Worm (Caenorhabditis elegans) whole organism, L1 larva: ENCODE measurements around the gene dolk-1.
A peak's percentile ranks its signal among the peaks of the same experiment; 100 is the strongest.

ENCODE experiments used
- C04F5.9 ChIP-seq: sonication (generic microtip); optimal IDR thresholded peaks from 2 replicates; lab custom pipeline; 2016; ENCODE audit warnings: missing genetic modification characterization, missing compliant biosample characterization
- aha-1 ChIP-seq: fragments of 150-350 bp; optimal IDR thresholded peaks from 2 replicates; lab custom pipeline; 2014; ENCODE audit warnings: missing biosample characterization, missing genetic modification characterization
- alr-1 ChIP-seq: fragments of 200-800 bp; sonication (Bioruptor generic); optimal IDR thresholded peaks from 2 replicates; lab custom pipeline; 2018; ENCODE audit warnings: borderline replicate concordance, mild to moderate bottlenecking, missing genetic modification characterization, missing compliant biosample characterization
- aly-2 ChIP-seq: fragments of 150-350 bp; optimal IDR thresholded peaks from 2 replicates; lab custom pipeline; 2014; ENCODE audit warnings: missing biosample characterization, missing genetic modification characterization
- ama-1 ChIP-seq: fragments of 150-350 bp; optimal IDR thresholded peaks from 2 replicates; lab custom pipeline; 2014
- ceh-63 ChIP-seq: fragments of 200-800 bp; sonication (Bioruptor generic); optimal IDR thresholded peaks from 2 replicates; lab custom pipeline; 2018; ENCODE audit warnings: mild to moderate bottlenecking, missing genetic modification characterization, missing compliant biosample characterization
- ceh-82 ChIP-seq, 3 experiments: fragments of 150-350 bp in 1 of 3; sonication (generic microtip) in 2 of 3; optimal IDR thresholded peaks; 2 replicates each; lab custom pipeline; 2014 to 2017; ENCODE audit warnings: missing biosample characterization in 3 of 3, missing genetic modification characterization in 3 of 3
- ceh-88 ChIP-seq: fragments of 200-800 bp; sonication (Bioruptor generic); IDR thresholded peaks from 2 replicates; pipeline ENCODE4 v1.3.6; 2022; ENCODE audit warnings: missing genetic modification characterization, missing compliant biosample characterization
- ceh-90 ChIP-seq: sonication (generic microtip); optimal IDR thresholded peaks from 2 replicates; lab custom pipeline; 2016; ENCODE audit warnings: missing genetic modification characterization, missing compliant biosample characterization
- dpl-1 ChIP-seq, 3 experiments: fragments of 150-350 bp in 2 of 3; sonication (generic microtip) in 1 of 3; optimal IDR thresholded peaks; 2 replicates each; lab custom pipeline; 2014 to 2017; ENCODE audit warnings: missing biosample characterization in 3 of 3, missing genetic modification characterization in 3 of 3, missing genetic modification reagents in 3 of 3
- efl-3 ChIP-seq: fragments of 200-800 bp; sonication (Bioruptor generic); optimal IDR thresholded peaks from 2 replicates; lab custom pipeline; 2018; ENCODE audit warnings: mild to moderate bottlenecking, missing genetic modification characterization, missing compliant biosample characterization
- egl-13 ChIP-seq: sonication (generic microtip); optimal IDR thresholded peaks from 2 replicates; lab custom pipeline; 2016; ENCODE audit warnings: missing genotype, missing genetic modification reagents, missing genetic modification characterization, missing compliant biosample characterization
- elt-2 ChIP-seq: sonication (generic microtip); optimal IDR thresholded peaks from 2 replicates; lab custom pipeline; 2016; ENCODE audit warnings: missing genetic modification characterization, mild to moderate bottlenecking, inconsistent platforms, missing compliant biosample characterization, missing genetic modification reagents
- fkh-4 ChIP-seq: sonication (generic microtip); optimal IDR thresholded peaks from 2 replicates; lab custom pipeline; 2016; ENCODE audit warnings: missing compliant biosample characterization, missing genetic modification characterization, borderline replicate concordance
- fkh-8 ChIP-seq: sonication (generic microtip); optimal IDR thresholded peaks from 2 replicates; lab custom pipeline; 2016; ENCODE audit warnings: mild to moderate bottlenecking, missing genetic modification characterization, missing compliant biosample characterization
- fos-1 ChIP-seq: fragments of 150-350 bp; optimal IDR thresholded peaks from 2 replicates; lab custom pipeline; 2014; ENCODE audit warnings: missing biosample characterization, missing genetic modification characterization
- grh-1 ChIP-seq: fragments of 200-800 bp; sonication (Bioruptor generic); IDR thresholded peaks from 2 replicates; pipeline ENCODE4 v1.3.6; 2022; ENCODE audit warnings: missing genetic modification reagents, missing genetic modification characterization, missing compliant biosample characterization
- hlh-4 ChIP-seq: sonication (generic microtip); optimal IDR thresholded peaks from 2 replicates; lab custom pipeline; 2016; ENCODE audit warnings: mild to moderate bottlenecking, missing genetic modification characterization, missing compliant biosample characterization
- hpl-2 ChIP-seq: fragments of 150-350 bp; optimal IDR thresholded peaks from 2 replicates; lab custom pipeline; 2014; ENCODE audit warnings: missing biosample characterization, missing genetic modification reagents, missing genetic modification characterization
- isw-1 ChIP-seq: fragments of 200-800 bp; sonication (Bioruptor generic); IDR thresholded peaks from 2 replicates; pipeline ENCODE4 v1.3.6; 2022; ENCODE audit warnings: missing genetic modification characterization, missing compliant biosample characterization
- lin-13 ChIP-seq: fragments of 150-350 bp; optimal IDR thresholded peaks from 2 replicates; lab custom pipeline; 2014; ENCODE audit warnings: missing biosample characterization, missing genetic modification reagents, missing genetic modification characterization
- lin-39 ChIP-seq: fragments of 150-350 bp; optimal IDR thresholded peaks from 2 replicates; lab custom pipeline; 2014; ENCODE audit warnings: missing biosample characterization, missing genetic modification reagents, missing genetic modification characterization
- lir-3 ChIP-seq: sonication (generic microtip); optimal IDR thresholded peaks from 2 replicates; lab custom pipeline; 2016; ENCODE audit warnings: mild to moderate bottlenecking, missing genetic modification characterization, moderate library complexity, missing compliant biosample characterization; ENCODE audit not compliant: poor library complexity
- mdl-1 ChIP-seq, 2 experiments: fragments of 150-350 bp; optimal IDR thresholded peaks; 2 replicates each; lab custom pipeline; 2014 to 2017; ENCODE audit warnings: missing biosample characterization in 2 of 2, missing genetic modification characterization in 2 of 2, inconsistent platforms in 1 of 2
- nhr-19 ChIP-seq: fragments of 200-800 bp; sonication (Bioruptor generic); conservative IDR thresholded peaks from 2 replicates; pipeline ENCODE4 v1.3.6; 2022; ENCODE audit warnings: missing genetic modification characterization, missing compliant biosample characterization
- nhr-20 ChIP-seq: sonication (generic microtip); optimal IDR thresholded peaks from 2 replicates; lab custom pipeline; 2016; ENCODE audit warnings: mild to moderate bottlenecking, missing genetic modification characterization, missing compliant biosample characterization
- nhr-28 ChIP-seq: fragments of 150-350 bp; optimal IDR thresholded peaks from 2 replicates; lab custom pipeline; 2014; ENCODE audit warnings: missing biosample characterization, missing genetic modification characterization
- nhr-77 ChIP-seq: fragments of 150-350 bp; optimal IDR thresholded peaks from 2 replicates; lab custom pipeline; 2014; ENCODE audit warnings: missing biosample characterization, missing genetic modification characterization
- nhr-90 ChIP-seq: sonication (generic microtip); optimal IDR thresholded peaks from 2 replicates; lab custom pipeline; 2016; ENCODE audit warnings: mild to moderate bottlenecking, missing genetic modification characterization, missing compliant biosample characterization; ENCODE audit not compliant: poor library complexity
- pax-3 ChIP-seq: fragments of 200-800 bp; sonication (Bioruptor generic); optimal IDR thresholded peaks from 2 replicates; lab custom pipeline; 2018; ENCODE audit warnings: mild to moderate bottlenecking, missing genetic modification characterization, moderate library complexity, missing compliant biosample characterization
- pqm-1 ChIP-seq: sonication (generic microtip); optimal IDR thresholded peaks from 3 replicates; lab custom pipeline; 2017; ENCODE audit warnings: missing biosample characterization, missing genetic modification characterization
- rnt-1 ChIP-seq: sonication (generic microtip); optimal IDR thresholded peaks from 2 replicates; lab custom pipeline; 2016; ENCODE audit warnings: mild to moderate bottlenecking, missing genetic modification characterization, moderate library complexity, missing compliant biosample characterization
- snu-23 ChIP-seq: sonication (generic microtip); optimal IDR thresholded peaks from 2 replicates; lab custom pipeline; 2016; ENCODE audit warnings: missing genetic modification characterization, missing compliant biosample characterization
- sox-4 ChIP-seq: sonication (generic microtip); optimal IDR thresholded peaks from 2 replicates; lab custom pipeline; 2016; ENCODE audit warnings: missing genetic modification characterization, missing compliant biosample characterization
- swsn-7 ChIP-seq: sonication (generic microtip); optimal IDR thresholded peaks from 2 replicates; lab custom pipeline; 2016; ENCODE audit warnings: missing genetic modification characterization, missing compliant biosample characterization
- tbx-2 ChIP-seq: sonication (generic microtip); optimal IDR thresholded peaks from 2 replicates; lab custom pipeline; 2016; ENCODE audit warnings: missing genetic modification characterization, missing compliant biosample characterization
- unc-30 ChIP-seq: sonication (generic microtip); optimal IDR thresholded peaks from 2 replicates; lab custom pipeline; 2017; ENCODE audit warnings: missing biosample characterization, missing genetic modification characterization
- unc-62 ChIP-seq: fragments of 150-350 bp; optimal IDR thresholded peaks from 2 replicates; lab custom pipeline; 2014; ENCODE audit warnings: missing biosample characterization, missing genetic modification reagents, missing genetic modification characterization
- vab-15 ChIP-seq: sonication (generic microtip); optimal IDR thresholded peaks from 2 replicates; lab custom pipeline; 2017; ENCODE audit warnings: missing genotype, mild to moderate bottlenecking, missing genetic modification characterization, missing compliant biosample characterization
- xbp-1 ChIP-seq: sonication (generic microtip); optimal IDR thresholded peaks from 2 replicates; lab custom pipeline; 2016; ENCODE audit warnings: missing genetic modification characterization, missing compliant biosample characterization
- zip-4 ChIP-seq: fragments of 200-800 bp; sonication (Bioruptor generic); optimal IDR thresholded peaks from 2 replicates; lab custom pipeline; 2018; ENCODE audit warnings: mild to moderate bottlenecking, missing genetic modification characterization, moderate library complexity, missing compliant biosample characterization
- ztf-11 ChIP-seq, 2 experiments: sonication (generic microtip); optimal IDR thresholded peaks; 2 replicates each; lab custom pipeline; 2016 to 2017; ENCODE audit warnings: missing genetic modification characterization in 2 of 2, missing biosample characterization in 1 of 2, missing compliant biosample characterization in 1 of 2

dolk-1 gene

DNA sequence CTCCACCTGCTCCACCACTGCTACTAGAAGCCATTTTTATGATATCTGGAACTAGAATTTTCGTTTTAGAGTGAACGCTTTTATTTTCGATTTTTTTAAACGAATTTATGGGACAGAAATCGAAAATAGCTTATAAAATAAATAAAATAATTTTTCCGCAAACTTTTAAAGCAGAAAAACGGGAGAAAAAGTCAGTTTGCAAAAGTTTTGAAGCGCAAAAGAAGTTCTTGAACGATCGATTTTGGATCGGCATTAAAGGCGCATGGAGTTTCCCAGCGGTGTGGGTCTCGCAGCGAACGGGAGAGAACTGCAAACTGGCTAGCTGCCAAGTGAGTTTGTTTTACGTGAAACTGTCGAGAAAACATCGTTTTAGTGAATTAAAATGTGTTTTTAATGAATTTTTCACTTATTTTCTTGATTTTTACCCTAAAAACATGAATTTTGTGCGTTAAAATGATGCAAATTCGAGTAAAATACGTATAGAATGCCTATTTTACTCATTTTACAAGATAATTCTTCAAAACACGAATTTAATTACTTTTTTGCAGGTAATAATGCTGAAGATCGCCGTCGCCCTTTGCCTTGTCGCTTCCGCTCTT, 13.2 kb downstream of the dolk-1 start, which contains the start of the genes ccf-1 and trap-4 (continued):
- TF ChIP-seq efl-3 (GFP tag; lab: Kevin White, UChicago) (no peak), ceh-82 (tag; optimal IDR thresholded peaks at IDR 0.05; lab: Kevin White, UChicago) (peak in 2 of 3 experiments; percentile 22 to 58), hpl-2 (GFP tag; lab: Kevin White, UChicago) (no peak), xbp-1 (tag; lab: Kevin White, UChicago) (peak; percentile 40), pax-3 (tag; lab: Kevin White, UChicago) (no peak), fkh-4 (tag; lab: Kevin White, UChicago) (no peak), aly-2 (tag; lab: Kevin White, UChicago) (peak; percentile 7), nhr-77 (peak; percentile 42), nhr-90 (tag; lab: Kevin White, UChicago) (peak; percentile 20), zip-4 (GFP tag; lab: Kevin White, UChicago) (no peak), fos-1 (tag; lab: Kevin White, UChicago) (no peak), ceh-90 (no peak), nhr-20 (peak; percentile 46), tbx-2 (peak; percentile 32), egl-13 (tag; lab: Kevin White, UChicago) (no peak), lin-39 (tag; lab: Kevin White, UChicago) (no peak), dpl-1 (GFP tag; optimal IDR thresholded peaks at IDR 0.05; lab: Kevin White, UChicago) (peak; percentile 51 to 72 (median 65)), elt-2 (tag; lab: Kevin White, UChicago) (no peak), nhr-19 (GFP tag; lab: Robert Waterston, UW) (no peak; the same call in 1 of the 2 replicates), sox-4 (tag; lab: Kevin White, UChicago) (no peak), unc-62 (GFP tag; lab: Kevin White, UChicago) (no peak), swsn-7 (peak; percentile 6), pqm-1 (tag; lab: Kevin White, UChicago) (no peak), ama-1 (lab: Kevin White, UChicago) (no peak), ceh-88 (GFP tag; lab: Robert Waterston, UW) (no peak), lir-3 (tag; lab: Kevin White, UChicago) (no peak), mdl-1 (tag; optimal IDR thresholded peaks at IDR 0.05; lab: Kevin White, UChicago) (no peak), vab-15 (tag; lab: Kevin White, UChicago) (no peak), rnt-1 (tag; lab: Kevin White, UChicago) (peak; percentile 47), isw-1 (peak; percentile 56), ceh-63 (GFP tag; lab: Kevin White, UChicago) (no peak), aha-1 (tag; lab: Kevin White, UChicago) (no peak), nhr-28 (tag; lab: Kevin White, UChicago) (no peak), lin-13 (peak; percentile 55), alr-1 (no peak), fkh-8 (tag; lab: Kevin White, UChicago) (peak; percentile 7), C04F5.9 (tag; lab: Kevin White, UChicago) (no peak), ztf-11 (tag; optimal IDR thresholded peaks at IDR 0.05; lab: Kevin White, UChicago) (no peak), hlh-4 (no peak), grh-1 (GFP tag; lab: Robert Waterston, UW) (no peak), unc-30 (tag; lab: Kevin White, UChicago) (no peak), snu-23 (GFP tag; lab: Kevin White, UChicago) (peak; percentile 60)
